Worm (Caenorhabditis elegans): Measurements from ENCODE around the gene nkb-3.

Gene nkb-3

DNA sequence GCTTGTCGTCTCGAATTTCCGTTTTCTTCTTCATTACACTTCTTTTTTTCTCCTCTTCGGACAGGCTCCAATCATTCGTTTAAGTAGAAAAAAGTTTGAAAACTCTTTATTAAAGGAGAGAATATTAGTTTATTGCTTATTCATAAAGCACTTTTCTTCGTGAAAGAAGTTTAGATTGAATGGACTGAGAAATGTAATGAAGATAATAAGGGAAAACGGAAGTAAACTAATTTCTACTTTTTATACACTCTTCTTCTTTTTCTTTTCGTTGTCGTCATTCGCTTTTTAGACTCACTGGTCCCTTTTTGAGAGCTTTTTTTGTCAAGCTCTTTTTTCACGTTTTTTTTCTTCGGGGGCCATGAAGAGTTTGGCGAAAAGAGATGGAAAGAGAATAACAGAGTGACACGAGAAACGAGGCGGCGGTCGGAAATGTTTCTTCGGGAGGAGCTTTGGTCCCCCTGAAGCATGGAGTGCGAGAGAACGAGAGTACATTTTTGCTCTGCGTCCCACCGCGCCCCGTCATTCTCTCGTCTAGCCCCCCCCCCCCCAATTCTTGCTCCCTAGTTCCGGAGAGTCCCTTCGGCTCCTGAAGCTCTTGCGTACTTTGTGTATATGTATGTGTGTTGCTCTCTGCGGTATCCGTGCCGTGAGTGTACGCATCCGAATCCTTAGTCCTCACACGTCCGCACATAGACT is 31.1 kb downstream of the nkb-3 start (continued):
- TF ChIP-seq nhr-28 (tag; optimal IDR thresholded peaks at IDR 0.05) (no peak), nhr-11 (tag; optimal IDR thresholded peaks at IDR 0.05) (no peak), unc-62 (GFP tag; optimal IDR thresholded peaks at IDR 0.05) (no peak), nhr-47 (tag; optimal IDR thresholded peaks at IDR 0.05) (peak; percentile 43), nhr-237 (tag; optimal IDR thresholded peaks at IDR 0.05) (no peak), nhr-85 (tag) (no peak), C04F5.9 (tag; optimal IDR thresholded peaks at IDR 0.05) (no peak), nhr-20 (tag; optimal IDR thresholded peaks at IDR 0.05) (no peak), hlh-4 (tag; optimal IDR thresholded peaks at IDR 0.05) (no peak), pag-3 (tag; optimal IDR thresholded peaks at IDR 0.05; ENCODE audit: borderline replicate concordance, insufficient read depth) (no peak), jun-1 (tag; optimal IDR thresholded peaks at IDR 0.05) (no peak), mef-2 (tag; optimal IDR thresholded peaks at IDR 0.05) (no peak), egl-13 (tag; optimal IDR thresholded peaks at IDR 0.05) (peak; percentile 16), C16A3.4 (tag; optimal IDR thresholded peaks at IDR 0.05) (no peak), ama-1 (optimal IDR thresholded peaks at IDR 0.05) (no peak), nhr-19 (GFP tag; conservative IDR thresholded peaks at IDR 0.05) (peak; percentile 55), ces-1 (GFP tag; optimal IDR thresholded peaks at IDR 0.05) (peak; percentile 73), lir-3 (tag; optimal IDR thresholded peaks at IDR 0.05; ENCODE audit: poor library complexity) (no peak), nhr-76 (tag; optimal IDR thresholded peaks at IDR 0.05) (no peak), mdl-1 (tag; optimal IDR thresholded peaks at IDR 0.05) (no peak), ztf-11 (tag; optimal IDR thresholded peaks at IDR 0.05) (no peak), lin-35 (GFP tag; optimal IDR thresholded peaks at IDR 0.05) (peak in 1 of 2 experiments; percentile 13), pax-3 (tag; optimal IDR thresholded peaks at IDR 0.05) (no peak), aha-1 (tag; optimal IDR thresholded peaks at IDR 0.05) (no peak), nhr-90 (tag; optimal IDR thresholded peaks at IDR 0.05; ENCODE audit: poor library complexity) (no peak), mab-9 (GFP tag; IDR thresholded peaks at IDR 0.05) (peak; percentile 54; the same call in 1 of the 2 replicates), blmp-1 (tag; optimal IDR thresholded peaks at IDR 0.05) (no peak), lsy-2 (tag; optimal IDR thresholded peaks at IDR 0.05) (peak in 1 of 2 experiments; percentile 46), isw-1 (GFP tag; IDR thresholded peaks at IDR 0.05) (no peak; the same call in 1 of the 2 replicates), fkh-10 (GFP tag; optimal IDR thresholded peaks at IDR 0.05) (peak; percentile 37), irx-1 (tag; optimal IDR thresholded peaks at IDR 0.05) (no peak), snpc-4 (tag; optimal IDR thresholded peaks at IDR 0.05) (no peak), ztf-4 (tag; optimal IDR thresholded peaks at IDR 0.05) (no peak), skn-1 (tag; optimal IDR thresholded peaks at IDR 0.05) (peak; percentile 44), sox-4 (tag; optimal IDR thresholded peaks at IDR 0.05) (no peak), dpl-1 (GFP tag; optimal IDR thresholded peaks at IDR 0.05) (no peak), ceh-82 (tag; optimal IDR thresholded peaks at IDR 0.05) (peak; percentile 13 to 27 (median 21))

DNA sequence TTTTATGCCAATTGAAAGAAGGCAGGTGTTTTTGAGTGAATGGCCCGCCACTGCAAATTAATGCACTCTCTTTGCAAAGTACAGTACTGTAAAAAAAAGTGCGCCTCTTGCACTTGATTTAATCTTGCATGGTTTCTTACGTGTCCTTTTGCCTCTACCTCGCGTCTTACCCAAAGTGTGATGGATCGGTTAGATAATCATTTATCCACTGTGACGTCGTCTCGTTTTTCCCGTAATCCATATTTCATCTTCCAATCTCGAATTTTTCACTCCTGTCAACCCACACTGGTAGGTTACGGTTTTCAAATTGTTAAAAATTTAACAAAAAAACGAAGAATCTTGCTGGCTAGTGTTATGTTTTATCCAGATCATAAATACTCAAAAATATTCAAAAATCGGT is 33.7 kb downstream of the nkb-3 start:
- no peak for TF ChIP-seq vab-15 (tag; optimal IDR thresholded peaks at IDR 0.05)
- peak; percentile 48 for TF ChIP-seq blmp-1 (tag; optimal IDR thresholded peaks at IDR 0.05)
- TF ChIP-seq nhr-20 (tag; optimal IDR thresholded peaks at IDR 0.05), result peak; percentile 43
- TF ChIP-seq ceh-90 (tag; optimal IDR thresholded peaks at IDR 0.05), result no peak
- TF ChIP-seq lin-14 (GFP tag; optimal IDR thresholded peaks at IDR 0.05), result peak; percentile 29
- peak; percentile 87 for TF ChIP-seq nhr-85 (tag)
